Fruit fly (Drosophila melanogaster): Measurements from ENCODE around the gene mib1.

- TF ChIP-seq CG8301 (tag; optimal IDR thresholded peaks at IDR 0.05): peak; percentile 34
- peak; percentile 57; the same call in 1 of the 3 replicates for TF ChIP-seq CG4496 (GFP tag; IDR thresholded peaks at IDR 0.05)
- peak; percentile 70 for TF ChIP-seq CG15710 (tag; optimal IDR thresholded peaks at IDR 0.05)
- TF ChIP-seq CG8159 (tag; optimal IDR thresholded peaks at IDR 0.05): peak; percentile 56
- peak; percentile 11 for TF ChIP-seq D1 (tag; optimal IDR thresholded peaks at IDR 0.05)
- TF ChIP-seq CG34367 (tag; optimal IDR thresholded peaks at IDR 0.05): peak; percentile 75
- TF ChIP-seq CG17806 (tag; optimal IDR thresholded peaks at IDR 0.05): peak; percentile 42
- peak; percentile 87 for TF ChIP-seq gl (tag; optimal IDR thresholded peaks at IDR 0.05)
- peak; percentile 69 for TF ChIP-seq Pif1A (GFP tag; optimal IDR thresholded peaks at IDR 0.05)
- TF ChIP-seq rn (GFP tag; IDR thresholded peaks at IDR 0.05): no peak
- no peak for TF ChIP-seq CG10348 (GFP tag; IDR thresholded peaks at IDR 0.05)
- TF ChIP-seq Snoo (tag; optimal IDR thresholded peaks at IDR 0.05): peak; percentile 8
- peak; percentile 47 for TF ChIP-seq CG32121 (GFP tag; IDR thresholded peaks at IDR 0.05)
Measured at dm6 chr3L:16004401-16005237, 7.0 kb downstream of the mib1 start, which contains the start of the genes hzg and mRpS31.

Data from whole organism, pupa.